Worm (Caenorhabditis elegans) whole organism, L2 larva: ENCODE measurements around the gene C27D6.12.
A peak's percentile ranks its signal among the peaks of the same experiment; 100 is the strongest.
"Not testable (repeated sequence)": the region's sequence is repeated elsewhere in the genome, so short reads cannot be mapped to it uniquely, and the experiment has no call there.

Experiments used
- ama-1 ChIP-seq: fragments of 150-350 bp; optimal IDR thresholded peaks from 2 replicates; lab custom pipeline; 2018; ENCODE audit warnings: inconsistent platforms
- dmd-4 ChIP-seq: sonication (generic microtip); optimal IDR thresholded peaks from 2 replicates; lab custom pipeline; 2017; ENCODE audit warnings: missing biosample characterization, missing genetic modification characterization
- lin-13 ChIP-seq: fragments of 150-350 bp; optimal IDR thresholded peaks from 2 replicates; lab custom pipeline; 2014; ENCODE audit warnings: missing biosample characterization, missing genetic modification reagents, missing genetic modification characterization
- snpc-4 ChIP-seq: fragments of 150-350 bp; optimal IDR thresholded peaks from 2 replicates; lab custom pipeline; 2014; ENCODE audit warnings: missing biosample characterization, missing genetic modification characterization
- unc-55 ChIP-seq: fragments of 150-350 bp; sonication (generic microtip); optimal IDR thresholded peaks from 3 replicates; lab custom pipeline; 2014; ENCODE audit warnings: missing biosample characterization, missing genetic modification reagents, missing genetic modification characterization
- unc-62 ChIP-seq: fragments of 150-350 bp; optimal IDR thresholded peaks from 2 replicates; lab custom pipeline; 2014; ENCODE audit warnings: missing biosample characterization, missing genetic modification reagents, missing genetic modification characterization
- zag-1 ChIP-seq: fragments of 150-350 bp; optimal IDR thresholded peaks from 2 replicates; lab custom pipeline; 2014; ENCODE audit warnings: missing biosample characterization, missing genetic modification characterization

DNA sequence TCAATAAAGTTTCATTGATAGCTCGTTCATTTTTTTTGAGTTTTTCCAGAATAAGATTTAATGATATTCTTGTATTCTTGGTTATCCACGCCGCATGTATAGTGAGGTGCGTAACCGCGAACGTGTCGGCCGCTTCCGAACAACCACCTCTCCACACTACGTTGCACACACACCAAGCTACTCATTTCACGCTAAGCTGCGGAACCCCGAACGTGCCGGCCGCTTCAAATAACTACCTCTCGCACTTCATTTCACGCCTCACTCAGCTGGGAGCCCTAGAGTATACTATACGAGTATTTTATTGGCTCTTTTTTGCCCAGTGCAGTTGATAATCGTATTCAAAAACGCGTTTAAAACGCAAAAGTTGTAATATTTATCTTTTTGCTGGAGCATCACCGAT is 22.4 kb upstream of the C27D6.12 start:
- TF ChIP-seq dmd-4 (tag; lab: Kevin White, UChicago); ama-1 (lab: Kevin White, UChicago); unc-55 (GFP tag; lab: Kevin White, UChicago); lin-13 (GFP tag; lab: Kevin White, UChicago); unc-62 (GFP tag; lab: Kevin White, UChicago); zag-1: not testable (repeated sequence)
- TF ChIP-seq snpc-4 (tag; lab: Kevin White, UChicago) = peak; percentile 90
